Fruit fly (Drosophila melanogaster) whole organism: ENCODE measurements around the gene CG12011.

ENCODE experiments used
- CG8478 ChIP-seq: fragments of >200 bp; optimal IDR thresholded peaks from 2 replicates; lab custom pipeline; 2018; ENCODE audit warnings: inconsistent platforms
- Dll ChIP-seq: fragments of >200 bp; optimal IDR thresholded peaks from 2 replicates; lab custom pipeline; 2017
- EcR ChIP-seq, 2 experiments: fragments of >200 bp; optimal IDR thresholded peaks; 2 replicates each; lab custom pipeline; 2017; ENCODE audit warnings: missing biosample characterization in 2 of 2, missing genetic modification characterization in 2 of 2, missing genetic modification reagents in 2 of 2
- pan ChIP-seq: fragments of >200 bp; optimal IDR thresholded peaks from 2 replicates; lab custom pipeline; 2017
- psq ChIP-seq: fragments of >200 bp; optimal IDR thresholded peaks from 2 replicates; lab custom pipeline; 2017
- usp ChIP-seq: fragments of >200 bp; optimal IDR thresholded peaks from 2 replicates; lab custom pipeline; 2017; ENCODE audit warnings: missing biosample characterization, missing genetic modification characterization, mixed read lengths

Gene CG12011

dm6 chr3L:1741655-1742551, 47.5 kb downstream of the CG12011 start:
- TF ChIP-seq pan (lab: Kevin White, UChicago) (no peak), EcR (GFP tag; optimal IDR thresholded peaks at IDR 0.05; lab: Kevin White, UChicago) (no peak), Dll (lab: Kevin White, UChicago) (no peak), CG8478 (no peak), usp (GFP tag; lab: Kevin White, UChicago) (no peak), psq (lab: Kevin White, UChicago) (no peak)

- TF ChIP-seq EcR (GFP tag; optimal IDR thresholded peaks at IDR 0.05; lab: Kevin White, UChicago) (no peak), psq (lab: Kevin White, UChicago) (no peak), pan (lab: Kevin White, UChicago) (no peak), CG8478 (no peak), Dll (lab: Kevin White, UChicago) (no peak), usp (GFP tag; lab: Kevin White, UChicago) (no peak)
These were observed 48.2 kb downstream of the CG12011 start for dm6 chr3L:1742552-1743097.

- TF ChIP-seq EcR (GFP tag; optimal IDR thresholded peaks at IDR 0.05; lab: Kevin White, UChicago), result no peak
- no peak for TF ChIP-seq pan (lab: Kevin White, UChicago)
- TF ChIP-seq Dll (lab: Kevin White, UChicago), result no peak
- no peak for TF ChIP-seq psq (lab: Kevin White, UChicago)
- no peak for TF ChIP-seq CG8478
- no peak for TF ChIP-seq usp (GFP tag; lab: Kevin White, UChicago)
These were observed 51.0 kb downstream of the CG12011 start for dm6 chr3L:1745432-1745831.
